Worm (Caenorhabditis elegans): Measurements from ENCODE around the gene nspb-6.

- TF ChIP-seq snpc-4 (tag; optimal IDR thresholded peaks at IDR 0.05) (no peak), skn-1 (tag; optimal IDR thresholded peaks at IDR 0.05) (no peak), egl-27 (tag; optimal IDR thresholded peaks at IDR 0.05) (no peak), nhr-237 (tag; optimal IDR thresholded peaks at IDR 0.05) (no peak), unc-62 (GFP tag; optimal IDR thresholded peaks at IDR 0.05) (no peak), mep-1 (tag; optimal IDR thresholded peaks at IDR 0.05) (no peak), elt-3 (tag; optimal IDR thresholded peaks at IDR 0.05) (no peak), nhr-28 (tag; optimal IDR thresholded peaks at IDR 0.05) (no peak), lin-39 (tag; optimal IDR thresholded peaks at IDR 0.05) (no peak)
These were observed 50.2 kb downstream of the nspb-6 start for ce11 chrIV:5945455-5945854.
